Fruit fly (Drosophila melanogaster) whole organism, embryonic: ENCODE data around the gene ppl.
A peak's percentile ranks its signal among the peaks of the same experiment; 100 is the strongest.

ENCODE experiments used
- Ada2b ChIP-seq: fragments of 200-800 bp; sonication (Bioruptor generic); IDR thresholded peaks from 2 replicates; pipeline ENCODE4 v1.3.6; 2022; ENCODE audit warnings: missing biosample characterization, missing genetic modification characterization
- Adf1 ChIP-seq: fragments of 200-800 bp; sonication (Bioruptor generic); IDR thresholded peaks from 2 replicates; pipeline ENCODE4 v1.3.6; 2022; ENCODE audit warnings: missing biosample characterization, missing genetic modification characterization
- Asciz ChIP-seq: fragments of 200-800 bp; sonication (Bioruptor generic); optimal IDR thresholded peaks from 2 replicates; lab custom pipeline; 2017; ENCODE audit warnings: missing biosample characterization, mild to moderate bottlenecking, missing genetic modification characterization, missing genetic modification reagents
- C15 ChIP-seq: fragments of 200-800 bp; sonication (Bioruptor generic); IDR thresholded peaks from 3 replicates; pipeline ENCODE4 v1.3.6; 2022; ENCODE audit warnings: missing biosample characterization, missing genetic modification characterization
- CG10431 ChIP-seq: fragments of 200-800 bp; sonication (Bioruptor generic); optimal IDR thresholded peaks from 3 replicates; lab custom pipeline; 2018; ENCODE audit warnings: missing biosample characterization, mild to moderate bottlenecking, missing genetic modification characterization
- CG10654 ChIP-seq: fragments of 200-800 bp; sonication (Bioruptor generic); optimal IDR thresholded peaks from 2 replicates; lab custom pipeline; 2016; ENCODE audit warnings: missing biosample characterization, missing genetic modification characterization
- CG12104 ChIP-seq: fragments of 200-800 bp; sonication (Bioruptor generic); optimal IDR thresholded peaks from 3 replicates; lab custom pipeline; 2016; ENCODE audit warnings: missing biosample characterization, missing genetic modification characterization
- CG13894 ChIP-seq: fragments of 200-800 bp; sonication (Bioruptor generic); optimal IDR thresholded peaks from 3 replicates; lab custom pipeline; 2018; ENCODE audit warnings: missing biosample characterization, mild to moderate bottlenecking, missing genetic modification characterization, moderate library complexity
- CG14014 ChIP-seq: fragments of 200-800 bp; sonication (Bioruptor generic); IDR thresholded peaks from 2 replicates; pipeline ENCODE4 v1.3.6; 2022; ENCODE audit warnings: missing biosample characterization, missing genetic modification characterization
- CG16815 ChIP-seq: fragments of 200-800 bp; sonication (Bioruptor generic); optimal IDR thresholded peaks from 3 replicates; lab custom pipeline; 2017; ENCODE audit warnings: missing biosample characterization, mild to moderate bottlenecking, missing genetic modification characterization
- CG18476 ChIP-seq: fragments of 200-800 bp; sonication (Bioruptor generic); optimal IDR thresholded peaks from 2 replicates; lab custom pipeline; 2016; ENCODE audit warnings: missing biosample characterization, mild to moderate bottlenecking, missing genetic modification characterization
- CG31365 ChIP-seq: fragments of 200-800 bp; sonication (Bioruptor generic); optimal IDR thresholded peaks from 2 replicates; lab custom pipeline; 2018; ENCODE audit warnings: missing biosample characterization, mild to moderate bottlenecking, missing genetic modification characterization
- CG31441 ChIP-seq: fragments of 200-800 bp; sonication (Bioruptor generic); IDR thresholded peaks from 2 replicates; pipeline ENCODE4 v1.3.6; 2022; ENCODE audit warnings: missing biosample characterization, missing genetic modification characterization
- CG33557 ChIP-seq: fragments of 200-800 bp; sonication (Bioruptor generic); optimal IDR thresholded peaks from 2 replicates; lab custom pipeline; 2019; ENCODE audit warnings: missing biosample characterization, mild to moderate bottlenecking, missing genetic modification characterization, moderate library complexity
- CG4707 ChIP-seq: fragments of 200-800 bp; sonication (Bioruptor generic); optimal IDR thresholded peaks from 2 replicates; lab custom pipeline; 2018; ENCODE audit warnings: missing biosample characterization, mild to moderate bottlenecking, missing genetic modification characterization, moderate library complexity
- CG5245 ChIP-seq: fragments of 200-800 bp; sonication (Bioruptor generic); optimal IDR thresholded peaks from 3 replicates; lab custom pipeline; 2016; ENCODE audit warnings: missing biosample characterization, missing genetic modification characterization
- CG7839 ChIP-seq: fragments of 200-800 bp; sonication (Bioruptor generic); optimal IDR thresholded peaks from 3 replicates; lab custom pipeline; 2018; ENCODE audit warnings: missing biosample characterization, mild to moderate bottlenecking, missing genetic modification characterization, moderate library complexity
- CG8359 ChIP-seq: fragments of 200-800 bp; sonication (Bioruptor generic); optimal IDR thresholded peaks from 2 replicates; lab custom pipeline; 2017; ENCODE audit warnings: missing biosample characterization, mild to moderate bottlenecking, missing genetic modification characterization, borderline replicate concordance
- CHES-1-like ChIP-seq: fragments of 200-800 bp; sonication (Bioruptor generic); optimal IDR thresholded peaks from 2 replicates; lab custom pipeline; 2016; ENCODE audit warnings: missing biosample characterization, missing genetic modification characterization
- Deaf1 ChIP-seq: fragments of 200-800 bp; optimal IDR thresholded peaks from 3 replicates; lab custom pipeline; 2019; ENCODE audit warnings: missing biosample characterization, mild to moderate bottlenecking, missing genetic modification characterization, moderate library complexity
- Ets97D ChIP-seq: fragments of 200-800 bp; sonication (Bioruptor generic); optimal IDR thresholded peaks from 3 replicates; lab custom pipeline; 2016; ENCODE audit warnings: missing biosample characterization, missing genetic modification characterization
- HLH4C ChIP-seq: fragments of 200-800 bp; sonication (Bioruptor generic); IDR thresholded peaks from 3 replicates; pipeline ENCODE4 v1.3.6; 2022; ENCODE audit warnings: missing biosample characterization, missing genetic modification characterization; ENCODE audit not compliant: partially characterized antibody
- Mrtf ChIP-seq: fragments of 200-800 bp; sonication (Bioruptor generic); IDR thresholded peaks from 3 replicates; pipeline ENCODE4 v1.3.6; 2022; ENCODE audit warnings: missing biosample characterization, missing genetic modification characterization
- NC2β ChIP-seq: fragments of 200-800 bp; sonication (Bioruptor generic); optimal IDR thresholded peaks from 2 replicates; lab custom pipeline; 2016; ENCODE audit warnings: missing biosample characterization, missing genetic modification characterization
- PHDP ChIP-seq: fragments of 200-800 bp; sonication (Bioruptor generic); optimal IDR thresholded peaks from 3 replicates; lab custom pipeline; 2018; ENCODE audit warnings: missing biosample characterization, mild to moderate bottlenecking, missing genetic modification characterization, moderate library complexity
- Rfx ChIP-seq: fragments of 200-800 bp; sonication (Bioruptor generic); IDR thresholded peaks from 2 replicates; pipeline ENCODE4 v1.3.6; 2022; ENCODE audit warnings: missing biosample characterization, missing genetic modification characterization
- Side ChIP-seq: fragments of 200-800 bp; sonication (Bioruptor generic); optimal IDR thresholded peaks from 2 replicates; lab custom pipeline; 2016; ENCODE audit warnings: missing biosample characterization, missing genetic modification characterization
- Six4 ChIP-seq: fragments of 200-800 bp; sonication (Bioruptor generic); optimal IDR thresholded peaks from 2 replicates; lab custom pipeline; 2016; ENCODE audit warnings: missing biosample characterization, missing genetic modification characterization
- Ssrp ChIP-seq: fragments of 200-800 bp; sonication (Bioruptor generic); optimal IDR thresholded peaks from 2 replicates; lab custom pipeline; 2018; ENCODE audit warnings: missing biosample characterization, mild to moderate bottlenecking, missing genetic modification characterization, moderate library complexity
- Usf ChIP-seq: fragments of 200-800 bp; sonication (Bioruptor generic); optimal IDR thresholded peaks from 2 replicates; lab custom pipeline; 2017; ENCODE audit warnings: missing genotype, missing biosample characterization, missing genetic modification characterization
- YL-1 ChIP-seq: fragments of 200-800 bp; sonication (Bioruptor generic); optimal IDR thresholded peaks from 3 replicates; lab custom pipeline; 2017; ENCODE audit warnings: missing biosample characterization, mild to moderate bottlenecking, missing genetic modification characterization
- abd-A ChIP-seq: fragments of 200-800 bp; sonication (Bioruptor generic); optimal IDR thresholded peaks from 3 replicates; lab custom pipeline; 2019; ENCODE audit warnings: missing biosample characterization, mild to moderate bottlenecking, missing genetic modification characterization, moderate library complexity
- al ChIP-seq: fragments of 200-800 bp; sonication (Bioruptor generic); IDR thresholded peaks from 2 replicates; pipeline ENCODE4 v1.3.6; 2022; ENCODE audit warnings: missing biosample characterization, missing genetic modification characterization
- crp ChIP-seq, 2 experiments: fragments of 200-800 bp; sonication (Bioruptor generic); optimal IDR thresholded peaks; 2 replicates in 1 of 2; 3 replicates in 1 of 2; lab custom pipeline; 2017; ENCODE audit warnings: missing biosample characterization in 2 of 2, missing genetic modification characterization in 2 of 2, mild to moderate bottlenecking in 1 of 2, moderate library complexity in 1 of 2
- ftz-f1 ChIP-seq: fragments of 200-800 bp; sonication (Bioruptor generic); optimal IDR thresholded peaks from 2 replicates; lab custom pipeline; 2016; ENCODE audit warnings: missing biosample characterization, missing genetic modification characterization
- gcm ChIP-seq: fragments of 200-800 bp; sonication (Bioruptor generic); optimal IDR thresholded peaks from 2 replicates; lab custom pipeline; 2019; ENCODE audit warnings: missing biosample characterization, mild to moderate bottlenecking, missing genetic modification characterization, moderate library complexity
- grau ChIP-seq: fragments of 200-800 bp; optimal IDR thresholded peaks from 3 replicates; lab custom pipeline; 2019; ENCODE audit warnings: missing biosample characterization, mild to moderate bottlenecking, missing genetic modification characterization, moderate library complexity
- gsb-n ChIP-seq: fragments of 200-800 bp; sonication (Bioruptor generic); optimal IDR thresholded peaks from 3 replicates; lab custom pipeline; 2018; ENCODE audit warnings: missing biosample characterization, mild to moderate bottlenecking, missing genetic modification characterization
- hth ChIP-seq: fragments of >200 bp; optimal IDR thresholded peaks from 2 replicates; lab custom pipeline; 2017; ENCODE audit warnings: inconsistent platforms
- luna ChIP-seq: fragments of 200-800 bp; sonication (Bioruptor generic); optimal IDR thresholded peaks from 2 replicates; lab custom pipeline; 2016; ENCODE audit warnings: missing biosample characterization, missing genetic modification characterization
- nmo ChIP-seq: fragments of 200-800 bp; sonication (Bioruptor generic); optimal IDR thresholded peaks from 2 replicates; lab custom pipeline; 2018; ENCODE audit warnings: missing biosample characterization, mild to moderate bottlenecking, missing genetic modification characterization, moderate library complexity
- peb ChIP-seq: fragments of 200-800 bp; sonication (Bioruptor generic); IDR thresholded peaks from 2 replicates; pipeline ENCODE4 v1.3.6; 2022; ENCODE audit warnings: missing biosample characterization, missing genetic modification characterization
- rib ChIP-seq: fragments of 200-800 bp; sonication (Bioruptor generic); IDR thresholded peaks from 2 replicates; pipeline ENCODE4 v1.3.6; 2022; ENCODE audit warnings: missing biosample characterization, missing genetic modification characterization
- salm ChIP-seq: fragments of 200-800 bp; sonication (Bioruptor generic); optimal IDR thresholded peaks from 2 replicates; lab custom pipeline; 2018; ENCODE audit warnings: missing biosample characterization, mild to moderate bottlenecking, missing genetic modification characterization
- sd ChIP-seq: fragments of 200-800 bp; sonication (Bioruptor generic); optimal IDR thresholded peaks from 3 replicates; lab custom pipeline; 2018; ENCODE audit warnings: missing biosample characterization, mild to moderate bottlenecking, missing genetic modification characterization, moderate library complexity
- sens ChIP-seq: fragments of 200-800 bp; sonication (Bioruptor generic); peaks from one replicate; lab custom pipeline; 2016; ENCODE audit warnings: missing biosample characterization, missing genetic modification characterization
- tio ChIP-seq: fragments of 200-800 bp; sonication (Bioruptor generic); optimal IDR thresholded peaks from 2 replicates; lab custom pipeline; 2017; ENCODE audit warnings: missing biosample characterization, missing genetic modification characterization, inconsistent platforms
- vfl ChIP-seq: fragments of 200-800 bp; sonication (Bioruptor generic); optimal IDR thresholded peaks from 2 replicates; lab custom pipeline; 2016; ENCODE audit warnings: missing biosample characterization, missing genetic modification characterization
- yki ChIP-seq: fragments of >200 bp; optimal IDR thresholded peaks from 3 replicates; lab custom pipeline; 2018

The ppl gene

dm6 chr3L:21301737-21302487 lies 20.6 kb upstream of the ppl start (continued):
- TF ChIP-seq Side (GFP tag; lab: Kevin White, UChicago), result no peak
- no peak for TF ChIP-seq rib (GFP tag; lab: Robert Waterston, UW)
- no peak for TF ChIP-seq gsb-n (tag; lab: Kevin White, UChicago)
- TF ChIP-seq peb (GFP tag; lab: Robert Waterston, UW), result no peak
- no peak for TF ChIP-seq luna (GFP tag; lab: Kevin White, UChicago)
- TF ChIP-seq gcm (GFP tag; lab: Kevin White, UChicago), result no peak
- TF ChIP-seq Ets97D (GFP tag; lab: Kevin White, UChicago), result no peak
- no peak for TF ChIP-seq sens (GFP tag; lab: Kevin White, UChicago)
- no peak for TF ChIP-seq CG12104 (GFP tag; lab: Kevin White, UChicago)
- TF ChIP-seq CG10654 (GFP tag; lab: Kevin White, UChicago), result no peak
- TF ChIP-seq CG10431 (GFP tag; lab: Kevin White, UChicago), result peak; percentile 56
- TF ChIP-seq CG7839, result no peak
- TF ChIP-seq hth, result no peak
- TF ChIP-seq CG31441, result no peak
- TF ChIP-seq tio (GFP tag; lab: Kevin White, UChicago), result no peak
- TF ChIP-seq NC2β, result no peak
- no peak for TF ChIP-seq YL-1
- TF ChIP-seq Mrtf (GFP tag; lab: Robert Waterston, UW), result no peak
- TF ChIP-seq crp (GFP tag; optimal IDR thresholded peaks at IDR 0.05; lab: Kevin White, UChicago), result no peak
- TF ChIP-seq Usf (GFP tag; lab: Kevin White, UChicago), result no peak
- peak; percentile 18 for TF ChIP-seq grau (tag; lab: Kevin White, UChicago)
- TF ChIP-seq CG33557 (GFP tag; lab: Kevin White, UChicago), result no peak
- TF ChIP-seq C15 (GFP tag; lab: Robert Waterston, UW), result no peak
- TF ChIP-seq CHES-1-like (GFP tag; lab: Kevin White, UChicago), result no peak
- no peak for TF ChIP-seq Ssrp (tag; lab: Kevin White, UChicago)
- TF ChIP-seq PHDP (tag; lab: Kevin White, UChicago), result no peak

- TF ChIP-seq CG13894 (peak; percentile 15), Rfx (GFP tag; lab: Robert Waterston, UW) (peak; percentile 18; the same call in 1 of the 2 replicates), CG7839 (no peak), Adf1 (GFP tag; lab: Robert Waterston, UW) (peak; percentile 37; the same call in 1 of the 2 replicates), CG8359 (GFP tag; lab: Kevin White, UChicago) (no peak)
Measured at dm6 chr3L:21300280-21300679, 19.0 kb upstream of the ppl start, which contains the start of gene Cpr78Cc. TSS of gene Cpr78Cc (plus strand) at chr3L:21300580.

dm6 chr3L:21299203-21299602 lies 17.9 kb upstream of the ppl start:
- TF ChIP-seq salm (tag; lab: Kevin White, UChicago), result no peak
- TF ChIP-seq yki (lab: Kevin White, UChicago), result no peak
- TF ChIP-seq vfl (GFP tag; lab: Kevin White, UChicago), result no peak
- no peak for TF ChIP-seq Asciz (GFP tag; lab: Kevin White, UChicago)
- TF ChIP-seq Deaf1 (tag; lab: Kevin White, UChicago), result no peak
- TF ChIP-seq CG14014 (GFP tag; lab: Robert Waterston, UW), result no peak
- TF ChIP-seq ftz-f1 (GFP tag; lab: Kevin White, UChicago), result no peak
- no peak for TF ChIP-seq al
- TF ChIP-seq CG31365, result no peak
- no peak for TF ChIP-seq grau (tag; lab: Kevin White, UChicago)
- TF ChIP-seq CG13894, result peak; percentile 45
- TF ChIP-seq CG16815 (GFP tag; lab: Kevin White, UChicago), result no peak
- no peak for TF ChIP-seq CG4707 (GFP tag; lab: Kevin White, UChicago)
- peak; percentile 82 for TF ChIP-seq sd (tag; lab: Kevin White, UChicago)
- no peak for TF ChIP-seq Ada2b (GFP tag; lab: Robert Waterston, UW)
- no peak for TF ChIP-seq Six4 (GFP tag; lab: Kevin White, UChicago)
- TF ChIP-seq abd-A (tag; lab: Kevin White, UChicago), result peak; percentile 86
- TF ChIP-seq nmo, result no peak
- no peak for TF ChIP-seq CG18476 (GFP tag; lab: Kevin White, UChicago)
- TF ChIP-seq HLH4C (GFP tag; lab: Robert Waterston, UW), result no peak
- no peak for TF ChIP-seq CG5245
